Worm (Caenorhabditis elegans) whole organism, L1 larva: ENCODE measurements around the gene pcs-1.

ENCODE experiments used
- C34B4.2 ChIP-seq: sonication (generic microtip); optimal IDR thresholded peaks from 2 replicates; lab custom pipeline; 2017; ENCODE audit warnings: mild to moderate bottlenecking, missing genetic modification characterization, missing compliant biosample characterization
- aha-1 ChIP-seq: fragments of 150-350 bp; optimal IDR thresholded peaks from 2 replicates; lab custom pipeline; 2014; ENCODE audit warnings: missing biosample characterization, missing genetic modification characterization
- egl-27 ChIP-seq, 2 experiments: fragments of 150-350 bp in 1 of 2; sonication (generic microtip); optimal IDR thresholded peaks; 3 replicates each; lab custom pipeline; 2017 to 2018; ENCODE audit warnings: missing biosample characterization in 2 of 2, missing genetic modification characterization in 2 of 2, missing genetic modification reagents in 2 of 2

DNA sequence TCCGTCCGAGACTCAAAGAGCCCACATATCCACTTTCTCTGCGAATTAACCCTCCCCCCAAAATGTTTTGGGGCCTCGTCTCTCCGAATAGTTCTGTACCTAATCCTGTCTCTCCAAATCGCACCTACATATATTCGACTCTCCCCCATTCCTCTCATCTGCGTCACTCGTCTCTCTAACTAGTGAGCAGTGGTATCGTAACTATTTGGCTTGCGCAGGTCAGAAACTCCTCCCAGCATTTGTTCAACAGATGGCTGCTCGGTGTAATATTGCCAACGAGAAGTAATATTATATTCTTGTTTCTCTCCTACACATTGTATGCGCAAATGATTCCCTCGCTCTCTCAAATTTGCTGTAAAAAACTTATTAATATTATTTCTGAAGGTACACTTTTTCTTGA, 21.9 kb downstream of the pcs-1 start, which contains the start of gene F54D5.24:
- TF ChIP-seq egl-27 (tag; optimal IDR thresholded peaks at IDR 0.05; lab: Kevin White, UChicago) (no peak), aha-1 (no peak), C34B4.2 (tag; lab: Kevin White, UChicago) (no peak)
